Worm (Caenorhabditis elegans): Measurements from ENCODE around the gene kcnl-3.

DNA sequence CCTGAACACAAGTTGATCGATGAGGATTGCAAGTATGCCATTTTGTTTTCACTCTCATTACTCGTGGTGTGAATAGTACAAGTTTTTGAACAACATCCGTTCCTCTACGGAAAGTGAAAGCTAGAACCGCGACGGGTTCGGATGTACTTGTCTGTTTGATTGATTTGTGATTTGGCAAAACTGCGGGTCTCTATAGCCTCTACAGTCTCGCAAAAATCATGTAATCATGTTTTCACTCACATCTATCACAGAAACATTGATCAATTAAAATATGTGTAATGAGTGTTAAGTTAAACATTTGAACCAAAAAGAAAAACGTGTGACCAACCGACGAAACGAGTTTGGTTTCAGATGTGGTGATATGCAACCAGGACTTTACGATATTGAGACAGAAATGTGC is 47.3 kb upstream of the kcnl-3 start:
- TF ChIP-seq ces-1 (GFP tag; optimal IDR thresholded peaks at IDR 0.05) (no peak), ztf-11 (tag; optimal IDR thresholded peaks at IDR 0.05) (no peak), pha-4 (GFP tag; IDR thresholded peaks at IDR 0.05) (no peak), pha-4 (tag; optimal IDR thresholded peaks at IDR 0.05) (no peak), ama-1 (optimal IDR thresholded peaks at IDR 0.05) (no peak), nhr-237 (tag; optimal IDR thresholded peaks at IDR 0.05) (no peak), ztf-7 (tag; optimal IDR thresholded peaks at IDR 0.05) (no peak), ZK546.5 (tag; optimal IDR thresholded peaks at IDR 0.05) (no peak), lin-15B (tag; optimal IDR thresholded peaks at IDR 0.05) (no peak)

Data from whole organism, L4 larva.